Fruit fly (Drosophila melanogaster) whole organism, embryonic: ENCODE results near the gene Orct2.

Experiments used
- Aef1 ChIP-seq: fragments of 200-800 bp; sonication (Bioruptor generic); IDR thresholded peaks from 3 replicates; pipeline ENCODE4 v1.3.6; 2022; ENCODE audit warnings: missing biosample characterization, missing genetic modification characterization
- CG11398 ChIP-seq: fragments of 200-800 bp; sonication (Bioruptor generic); optimal IDR thresholded peaks from 2 replicates; lab custom pipeline; 2016; ENCODE audit warnings: missing biosample characterization, missing genetic modification characterization
- CG12744 ChIP-seq: fragments of 200-800 bp; sonication (Bioruptor generic); optimal IDR thresholded peaks from 2 replicates; lab custom pipeline; 2016; ENCODE audit warnings: missing biosample characterization, missing genetic modification characterization
- CG14014 ChIP-seq: fragments of 200-800 bp; sonication (Bioruptor generic); IDR thresholded peaks from 2 replicates; pipeline ENCODE4 v1.3.6; 2022; ENCODE audit warnings: missing biosample characterization, missing genetic modification characterization
- CG15479 ChIP-seq: fragments of 200-800 bp; sonication (Bioruptor generic); optimal IDR thresholded peaks from 3 replicates; lab custom pipeline; 2019; ENCODE audit warnings: missing biosample characterization, mild to moderate bottlenecking, missing genetic modification characterization, moderate library complexity
- CG16815 ChIP-seq: fragments of 200-800 bp; sonication (Bioruptor generic); optimal IDR thresholded peaks from 3 replicates; lab custom pipeline; 2017; ENCODE audit warnings: missing biosample characterization, mild to moderate bottlenecking, missing genetic modification characterization
- CG17385 ChIP-seq: fragments of 200-800 bp; sonication (Bioruptor generic); optimal IDR thresholded peaks from 3 replicates; lab custom pipeline; 2018; ENCODE audit warnings: missing biosample characterization, mild to moderate bottlenecking, missing genetic modification characterization
- CG17829 ChIP-seq: fragments of 200-800 bp; optimal IDR thresholded peaks from 2 replicates; lab custom pipeline; 2019; ENCODE audit warnings: missing biosample characterization, mild to moderate bottlenecking, missing genetic modification characterization, moderate library complexity
- CG2202 ChIP-seq: fragments of 200-800 bp; sonication (Bioruptor generic); optimal IDR thresholded peaks from 2 replicates; lab custom pipeline; 2018; ENCODE audit warnings: missing biosample characterization, mild to moderate bottlenecking, missing genetic modification characterization
- CG31388 ChIP-seq: fragments of 200-800 bp; sonication (Bioruptor generic); optimal IDR thresholded peaks from 2 replicates; lab custom pipeline; 2016; ENCODE audit warnings: missing biosample characterization, missing genetic modification characterization
- CG3281 ChIP-seq: fragments of 200-800 bp; sonication (Bioruptor generic); optimal IDR thresholded peaks from 3 replicates; lab custom pipeline; 2017; ENCODE audit warnings: missing biosample characterization, mild to moderate bottlenecking, missing genetic modification characterization
- CG4282 ChIP-seq: fragments of 200-800 bp; sonication (Bioruptor generic); optimal IDR thresholded peaks from 2 replicates; lab custom pipeline; 2016; ENCODE audit warnings: missing biosample characterization, missing genetic modification characterization
- CG4328 ChIP-seq: fragments of 200-800 bp; sonication (Bioruptor generic); optimal IDR thresholded peaks from 3 replicates; lab custom pipeline; 2017; ENCODE audit warnings: missing biosample characterization, missing genetic modification reagents, missing genetic modification characterization
- CG6654 ChIP-seq: fragments of 200-800 bp; sonication (Bioruptor generic); optimal IDR thresholded peaks from 2 replicates; lab custom pipeline; 2017; ENCODE audit warnings: missing biosample characterization, mild to moderate bottlenecking, missing genetic modification characterization
- CG7357 ChIP-seq: fragments of 200-800 bp; sonication (Bioruptor generic); IDR thresholded peaks from 3 replicates; pipeline ENCODE4 v1.3.6; 2022; ENCODE audit warnings: missing biosample characterization, missing genetic modification characterization
- CG9817 ChIP-seq: fragments of 200-800 bp; sonication (Bioruptor generic); optimal IDR thresholded peaks from 2 replicates; lab custom pipeline; 2018; ENCODE audit warnings: missing biosample characterization, mild to moderate bottlenecking, missing genetic modification characterization, moderate library complexity
- CrebB ChIP-seq: fragments of 200-800 bp; sonication (Bioruptor generic); optimal IDR thresholded peaks from 3 replicates; lab custom pipeline; 2018; ENCODE audit warnings: missing biosample characterization, mild to moderate bottlenecking, missing genetic modification characterization
- Drgx ChIP-seq: fragments of 200-800 bp; sonication (Bioruptor generic); IDR thresholded peaks from 2 replicates; pipeline ENCODE4 v1.3.6; 2022; ENCODE audit warnings: missing biosample characterization, missing genetic modification characterization
- Fer1 ChIP-seq: fragments of 200-800 bp; sonication (Bioruptor generic); optimal IDR thresholded peaks from 2 replicates; lab custom pipeline; 2017; ENCODE audit warnings: missing biosample characterization, mild to moderate bottlenecking, missing genetic modification characterization
- Hr39 ChIP-seq: fragments of >200 bp; optimal IDR thresholded peaks from 2 replicates; lab custom pipeline; 2017
- NC2α ChIP-seq: fragments of 200-800 bp; sonication (Bioruptor generic); optimal IDR thresholded peaks from 2 replicates; lab custom pipeline; 2016; ENCODE audit warnings: missing biosample characterization, missing genetic modification characterization
- NC2β ChIP-seq: fragments of 200-800 bp; sonication (Bioruptor generic); optimal IDR thresholded peaks from 2 replicates; lab custom pipeline; 2016; ENCODE audit warnings: missing biosample characterization, missing genetic modification characterization
- NfI ChIP-seq: fragments of 200-800 bp; sonication (Bioruptor generic); optimal IDR thresholded peaks from 3 replicates; lab custom pipeline; 2018; ENCODE audit warnings: missing biosample characterization, mild to moderate bottlenecking, missing genetic modification characterization, moderate library complexity
- aop ChIP-seq: fragments of 200-800 bp; sonication (Bioruptor generic); IDR thresholded peaks from 2 replicates; pipeline ENCODE4 v1.3.6; 2022; ENCODE audit warnings: missing biosample characterization, missing genetic modification characterization
- ato ChIP-seq: fragments of 200-800 bp; sonication (Bioruptor generic); IDR thresholded peaks from 2 replicates; pipeline ENCODE4 v1.3.6; 2022; ENCODE audit warnings: missing biosample characterization, missing genetic modification characterization; ENCODE audit not compliant: partially characterized antibody
- chif ChIP-seq, 2 experiments: fragments of 200-800 bp; sonication (Bioruptor generic); optimal IDR thresholded peaks; 3 replicates each; lab custom pipeline; 2016; ENCODE audit warnings: missing biosample characterization in 2 of 2, missing genetic modification characterization in 2 of 2
- crol ChIP-seq: fragments of 200-800 bp; sonication (Bioruptor generic); IDR thresholded peaks from 2 replicates; pipeline ENCODE4 v1.3.6; 2022; ENCODE audit warnings: missing biosample characterization, missing genetic modification characterization
- da ChIP-seq: fragments of 200-800 bp; sonication (Bioruptor generic); optimal IDR thresholded peaks from 2 replicates; lab custom pipeline; 2016; ENCODE audit warnings: missing biosample characterization, missing genetic modification characterization
- dpn ChIP-seq, 2 experiments: fragments of 200-800 bp; sonication (Bioruptor generic); optimal IDR thresholded peaks; 3 replicates each; lab custom pipeline; 2016; ENCODE audit warnings: missing biosample characterization in 2 of 2, missing genetic modification characterization in 2 of 2
- en ChIP-seq: fragments of 200-800 bp; sonication (Bioruptor generic); optimal IDR thresholded peaks from 2 replicates; lab custom pipeline; 2016; ENCODE audit warnings: missing biosample characterization, missing genetic modification characterization
- eve ChIP-seq, 2 experiments: fragments of >200 bp; optimal IDR thresholded peaks; 2 replicates each; lab custom pipeline; 2017; ENCODE audit warnings: missing biosample characterization in 2 of 2, missing genetic modification characterization in 2 of 2
- ewg ChIP-seq: fragments of 200-800 bp; sonication (Bioruptor generic); optimal IDR thresholded peaks from 3 replicates; lab custom pipeline; 2017; ENCODE audit warnings: mild to moderate bottlenecking, missing biosample characterization, missing genetic modification reagents, missing genetic modification characterization
- fd102C ChIP-seq: fragments of 200-800 bp; sonication (Bioruptor generic); optimal IDR thresholded peaks from 2 replicates; lab custom pipeline; 2018; ENCODE audit warnings: missing biosample characterization, mild to moderate bottlenecking, missing genetic modification characterization, moderate library complexity
- fd64A ChIP-seq: fragments of 200-800 bp; sonication (Bioruptor generic); optimal IDR thresholded peaks from 3 replicates; lab custom pipeline; 2018; ENCODE audit warnings: missing biosample characterization, mild to moderate bottlenecking, missing genetic modification characterization
- grau ChIP-seq: fragments of 200-800 bp; optimal IDR thresholded peaks from 3 replicates; lab custom pipeline; 2019; ENCODE audit warnings: missing biosample characterization, mild to moderate bottlenecking, missing genetic modification characterization, moderate library complexity
- grn ChIP-seq: fragments of 200-800 bp; sonication (Bioruptor generic); optimal IDR thresholded peaks from 3 replicates; lab custom pipeline; 2017; ENCODE audit warnings: missing biosample characterization, missing genetic modification characterization
- gsb-n ChIP-seq: fragments of 200-800 bp; sonication (Bioruptor generic); optimal IDR thresholded peaks from 3 replicates; lab custom pipeline; 2018; ENCODE audit warnings: missing biosample characterization, mild to moderate bottlenecking, missing genetic modification characterization
- jigr1 ChIP-seq: fragments of 200-800 bp; sonication (Bioruptor generic); IDR thresholded peaks from 3 replicates; pipeline ENCODE4 v1.3.6; 2022; ENCODE audit warnings: missing biosample characterization, missing genetic modification characterization
- jumu ChIP-seq: fragments of 200-800 bp; sonication (Bioruptor generic); optimal IDR thresholded peaks from 3 replicates; lab custom pipeline; 2016; ENCODE audit warnings: missing biosample characterization, missing genetic modification characterization
- lov ChIP-seq, 2 experiments: fragments of 200-800 bp in 1 of 2; fragments of >200 bp in 1 of 2; sonication (Bioruptor generic) in 1 of 2; IDR thresholded peaks in 1 of 2; optimal IDR thresholded peaks in 1 of 2; 2 replicates in 1 of 2; 3 replicates in 1 of 2; pipeline versions ENCODE4 v1.3.6 to Lab custom; 2017 to 2022; ENCODE audit warnings: missing biosample characterization in 1 of 2, missing genetic modification characterization in 1 of 2
- nerfin-2 ChIP-seq: fragments of 200-800 bp; sonication (Bioruptor generic); IDR thresholded peaks from 2 replicates; pipeline ENCODE4 v1.3.6; 2022; ENCODE audit warnings: missing biosample characterization, missing genetic modification characterization; ENCODE audit not compliant: partially characterized antibody
- pfk ChIP-seq: fragments of 200-800 bp; sonication (Bioruptor generic); optimal IDR thresholded peaks from 2 replicates; lab custom pipeline; 2018; ENCODE audit warnings: missing biosample characterization, mild to moderate bottlenecking, missing genetic modification characterization, moderate library complexity
- ranshi ChIP-seq: fragments of 200-800 bp; sonication (Bioruptor generic); IDR thresholded peaks from 2 replicates; pipeline ENCODE4 v1.3.6; 2022; ENCODE audit warnings: missing biosample characterization, missing genetic modification characterization
- sd ChIP-seq: fragments of 200-800 bp; sonication (Bioruptor generic); optimal IDR thresholded peaks from 3 replicates; lab custom pipeline; 2018; ENCODE audit warnings: missing biosample characterization, mild to moderate bottlenecking, missing genetic modification characterization, moderate library complexity
- shn ChIP-seq: fragments of 200-800 bp; sonication (Bioruptor generic); optimal IDR thresholded peaks from 3 replicates; lab custom pipeline; 2016; ENCODE audit warnings: missing biosample characterization, missing genetic modification characterization
- sug ChIP-seq: fragments of 200-800 bp; optimal IDR thresholded peaks from 2 replicates; lab custom pipeline; 2019; ENCODE audit warnings: missing biosample characterization, mild to moderate bottlenecking, missing genetic modification characterization, moderate library complexity
- tin ChIP-seq: fragments of 200-800 bp; sonication (Bioruptor generic); optimal IDR thresholded peaks from 3 replicates; lab custom pipeline; 2016; ENCODE audit warnings: missing biosample characterization, missing genetic modification characterization
- tll ChIP-seq, 2 experiments: fragments of 200-800 bp in 1 of 2; fragments of >200 bp in 1 of 2; sonication (Bioruptor generic) in 1 of 2; optimal IDR thresholded peaks; 2 replicates each; lab custom pipeline; 2017 to 2019; ENCODE audit warnings: missing biosample characterization in 2 of 2, missing genetic modification characterization in 2 of 2, mild to moderate bottlenecking in 1 of 2, moderate library complexity in 1 of 2
- usp ChIP-seq: fragments of >200 bp; optimal IDR thresholded peaks from 2 replicates; lab custom pipeline; 2017; ENCODE audit warnings: missing biosample characterization, missing genetic modification characterization

Orct2 gene

dm6 chr3R:24318217-24319082 lies 45.6 kb downstream of the Orct2 start, which contains the start of the genes Nab2 and BRWD3 (continued):
- no peak for TF ChIP-seq CG6654 (GFP tag; lab: Kevin White, UChicago)
- TF ChIP-seq CG11398 (GFP tag; lab: Kevin White, UChicago) = no peak
- TF ChIP-seq NC2α (GFP tag; lab: Kevin White, UChicago) = no peak
- no peak for TF ChIP-seq Drgx
- peak; percentile 32 for TF ChIP-seq CG4328
- peak; percentile 31 for TF ChIP-seq NfI
- no peak for TF ChIP-seq da (GFP tag; lab: Kevin White, UChicago)
- TF ChIP-seq ato (GFP tag; lab: Robert Waterston, UW) = peak; percentile 25
- peak; percentile 7 for TF ChIP-seq CG12744 (GFP tag; lab: Kevin White, UChicago)
- peak; percentile 37; the same call in 1 of the 2 replicates for TF ChIP-seq ranshi (GFP tag; lab: Robert Waterston, UW)
- TF ChIP-seq shn (GFP tag; lab: Kevin White, UChicago) = no peak
- TF ChIP-seq CG14014 (GFP tag; lab: Robert Waterston, UW) = peak; percentile 51; the same call in 1 of the 2 replicates
- TF ChIP-seq CG15479 (GFP tag; lab: Kevin White, UChicago) = no peak
- TF ChIP-seq en (GFP tag; lab: Kevin White, UChicago) = no peak
- no peak for TF ChIP-seq CrebB
- no peak for TF ChIP-seq ewg (GFP tag; lab: Kevin White, UChicago)
- peak in 1 of 2 experiments; percentile 6 for TF ChIP-seq chif (GFP tag; optimal IDR thresholded peaks at IDR 0.05; lab: Kevin White, UChicago)
- no peak for TF ChIP-seq Fer1
- no peak for TF ChIP-seq sd (tag; lab: Kevin White, UChicago)
- no peak for TF ChIP-seq aop (GFP tag; lab: Robert Waterston, UW)
- no peak for TF ChIP-seq CG4282
- TF ChIP-seq grn (GFP tag; lab: Kevin White, UChicago) = no peak
- TF ChIP-seq grau = no peak
- TF ChIP-seq crol (GFP tag; lab: Robert Waterston, UW) = no peak
- peak; percentile 41; the same call in 1 of the 3 replicates for TF ChIP-seq CG7357 (GFP tag; lab: Robert Waterston, UW)
- no peak for TF ChIP-seq jigr1 (GFP tag; lab: Robert Waterston, UW)
- TF ChIP-seq sug (tag; lab: Kevin White, UChicago) = no peak
- peak; percentile 18 for TF ChIP-seq CG17829 (tag; lab: Kevin White, UChicago)
- no peak for TF ChIP-seq CG2202 (tag; lab: Kevin White, UChicago)
- TF ChIP-seq lov (optimal IDR thresholded peaks at IDR 0.05; lab: Kevin White, UChicago) = no peak
- 0 out of 3 replicates have a peak, but pooled peaks have one; percentile 17 for TF ChIP-seq lov (GFP tag; IDR thresholded peaks at IDR 0.05; lab: Robert Waterston, UW)
- peak; percentile 58 for TF ChIP-seq CG9817 (tag; lab: Kevin White, UChicago)
- no peak for TF ChIP-seq jumu (GFP tag; lab: Kevin White, UChicago)
- no peak for TF ChIP-seq NC2β (GFP tag; lab: Kevin White, UChicago)
- TF ChIP-seq fd102C (GFP tag; lab: Kevin White, UChicago) = no peak
- no peak for TF ChIP-seq usp (GFP tag; lab: Kevin White, UChicago)
- TF ChIP-seq CG31388 = no peak
- TF ChIP-seq Aef1 (GFP tag; lab: Robert Waterston, UW) = peak; percentile 24; the same call in 1 of the 3 replicates
- TF ChIP-seq tin = peak; percentile 38
- peak; percentile 48 for TF ChIP-seq nerfin-2 (GFP tag; lab: Robert Waterston, UW)
- TF ChIP-seq Hr39 = no peak
- peak; percentile 93 for TF ChIP-seq CG17385 (GFP tag; lab: Kevin White, UChicago)
- no peak for TF ChIP-seq pfk (GFP tag; lab: Kevin White, UChicago)
- no peak for TF ChIP-seq fd64A (GFP tag; lab: Kevin White, UChicago)
- TF ChIP-seq dpn (GFP tag; optimal IDR thresholded peaks at IDR 0.05; lab: Kevin White, UChicago) = peak in 1 of 2 experiments; percentile 15
- no peak for TF ChIP-seq tll (GFP tag; optimal IDR thresholded peaks at IDR 0.05; lab: Kevin White, UChicago)
- TF ChIP-seq gsb-n = no peak
- TF ChIP-seq CG3281 (GFP tag; lab: Kevin White, UChicago) = no peak
- no peak for TF ChIP-seq eve (GFP tag; optimal IDR thresholded peaks at IDR 0.05; lab: Kevin White, UChicago)
- peak; percentile 38 for TF ChIP-seq CG16815 (GFP tag; lab: Kevin White, UChicago)
